Worm (Caenorhabditis elegans): Measurements from ENCODE around the gene mrpl-16.

Gene mrpl-16

DNA sequence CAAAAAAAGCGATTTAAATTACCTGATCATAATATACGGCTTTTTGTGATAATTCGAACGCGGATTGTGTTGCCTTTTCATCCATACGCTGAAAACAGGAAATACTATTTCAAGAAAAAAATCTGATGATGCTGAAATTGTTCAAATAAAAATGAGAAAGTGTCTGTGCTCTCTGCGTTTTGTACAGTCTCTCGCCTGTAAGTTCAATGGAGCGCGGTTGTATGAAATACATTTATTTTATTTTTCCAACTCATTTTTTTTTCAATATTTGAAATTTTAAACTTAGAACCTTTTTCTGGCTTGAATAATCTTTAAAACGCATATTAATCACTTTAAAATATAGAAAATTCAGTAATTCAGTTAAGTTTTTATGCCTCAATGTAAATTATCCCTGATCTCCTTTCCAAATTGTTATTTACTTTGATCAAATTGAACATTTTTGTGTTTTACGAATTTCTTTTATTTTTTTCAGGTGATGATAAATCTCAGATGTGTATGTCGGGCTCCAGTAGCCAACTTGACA lies at the start of gene mrpl-16, which contains the start of gene clp-2:
TSS of gene mrpl-16 (plus strand) at position 473 of the 523 bp plus-strand sequence.
TSS of gene clp-2 (minus strand) at position 94 of the 523 bp plus-strand sequence.
- TF ChIP-seq F33H1.4 (GFP tag; IDR thresholded peaks at IDR 0.05) = peak; percentile 14; the same call in 1 of the 2 replicates
- no peak for TF ChIP-seq sea-2 (GFP tag; IDR thresholded peaks at IDR 0.05)
- peak; percentile 96 for TF ChIP-seq hmg-1.2 (GFP tag; IDR thresholded peaks at IDR 0.05)
- no peak for TF ChIP-seq ekl-4 (GFP tag; IDR thresholded peaks at IDR 0.05)
- no peak for TF ChIP-seq F55B11.4 (tag; optimal IDR thresholded peaks at IDR 0.05; ENCODE audit: borderline replicate concordance, insufficient read depth)
- TF ChIP-seq D2030.7 (GFP tag; IDR thresholded peaks at IDR 0.05) = no peak
- peak; percentile 24 for TF ChIP-seq lsl-1 (GFP tag; optimal IDR thresholded peaks at IDR 0.05)
- peak; percentile 51; the same call in 1 of the 2 replicates for TF ChIP-seq mcd-1 (GFP tag; IDR thresholded peaks at IDR 0.05)

- no peak for TF ChIP-seq pha-4 (tag; optimal IDR thresholded peaks at IDR 0.05)
- no peak for TF ChIP-seq ztf-18 (tag; optimal IDR thresholded peaks at IDR 0.05)
- TF ChIP-seq nhr-80 (tag; optimal IDR thresholded peaks at IDR 0.05) = no peak
- TF ChIP-seq cebp-1 (GFP tag; IDR thresholded peaks at IDR 0.05) = no peak
- TF ChIP-seq cebp-1 (tag; optimal IDR thresholded peaks at IDR 0.05) = no peak
- no peak for TF ChIP-seq ceh-58 (GFP tag; IDR thresholded peaks at IDR 0.05)
- no peak for TF ChIP-seq unc-62 (GFP tag; optimal IDR thresholded peaks at IDR 0.05)
- no peak for TF ChIP-seq T07F8.4 (tag; optimal IDR thresholded peaks at IDR 0.05)
- no peak for TF ChIP-seq ZK185.1 (tag; optimal IDR thresholded peaks at IDR 0.05; ENCODE audit: poor library complexity, severe bottlenecking)
- no peak for TF ChIP-seq tbx-9 (tag; optimal IDR thresholded peaks at IDR 0.05; ENCODE audit: borderline replicate concordance)
- no peak for TF ChIP-seq lin-35 (GFP tag; optimal IDR thresholded peaks at IDR 0.05)
- TF ChIP-seq egl-44 (GFP tag; IDR thresholded peaks at IDR 0.05) = no peak
- no peak for TF ChIP-seq mxl-1 (tag; optimal IDR thresholded peaks at IDR 0.05)
- no peak for TF ChIP-seq somi-1 (GFP tag; optimal IDR thresholded peaks at IDR 0.05)
- TF ChIP-seq ztf-3 (GFP tag; optimal IDR thresholded peaks at IDR 0.05) = no peak
- no peak for TF ChIP-seq atf-7 (tag; optimal IDR thresholded peaks at IDR 0.05)
- TF ChIP-seq hlh-26 (GFP tag; conservative IDR thresholded peaks at IDR 0.05) = no peak
Observed at ce11 chrIII:4655402-4655801, 48.8 kb upstream of the mrpl-16 start, which contains the start of gene T23F11.2. T23F11.2 (minus strand) TSS chrIII:4655502.

ce11 chrIII:4656415-4656814 lies 47.8 kb upstream of the mrpl-16 start:
- TF ChIP-seq lin-35 (GFP tag; optimal IDR thresholded peaks at IDR 0.05) (peak in 1 of 3 experiments; percentile 51), cebp-1 (GFP tag; IDR thresholded peaks at IDR 0.05) (no peak), cebp-1 (tag; optimal IDR thresholded peaks at IDR 0.05) (peak; percentile 39), K12H6.12 (tag; optimal IDR thresholded peaks at IDR 0.05) (peak; percentile 57), ceh-100 (GFP tag; IDR thresholded peaks at IDR 0.05) (no peak), mcd-1 (GFP tag; IDR thresholded peaks at IDR 0.05) (peak; percentile 16; the same call in 1 of the 2 replicates), lin-40 (tag; optimal IDR thresholded peaks at IDR 0.05) (peak; percentile 13), ekl-4 (GFP tag; IDR thresholded peaks at IDR 0.05) (0 out of 2 replicates have a peak, but pooled peaks have one; percentile 25), ceh-27 (GFP tag; optimal IDR thresholded peaks at IDR 0.05) (peak; percentile 41), die-1 (tag; optimal IDR thresholded peaks at IDR 0.05) (no peak)

- TF ChIP-seq ztf-28 (GFP tag; IDR thresholded peaks at IDR 0.05) (no peak), lin-54 (GFP tag; optimal IDR thresholded peaks at IDR 0.05) (no peak), F49E8.2 (tag; optimal IDR thresholded peaks at IDR 0.05; ENCODE audit: insufficient read depth) (no peak), C06A6.2 (GFP tag; conservative IDR thresholded peaks at IDR 0.05) (no peak), D2030.7 (GFP tag; IDR thresholded peaks at IDR 0.05) (no peak), bed-1 (GFP tag; IDR thresholded peaks at IDR 0.05) (no peak), xnd-1 (tag; optimal IDR thresholded peaks at IDR 0.05) (no peak), ztf-18 (tag; optimal IDR thresholded peaks at IDR 0.05) (no peak), pha-4 (tag; optimal IDR thresholded peaks at IDR 0.05) (no peak), zfh-2 (GFP tag; conservative IDR thresholded peaks at IDR 0.05) (no peak), C17E4.6 (GFP tag; IDR thresholded peaks at IDR 0.05) (no peak), rcor-1 (GFP tag; IDR thresholded peaks at IDR 0.05) (no peak), hsf-1 (GFP tag; IDR thresholded peaks at IDR 0.05) (no peak)
Observed at ce11 chrIII:4657386-4657785, 46.8 kb upstream of the mrpl-16 start.

Data from whole organism, young adult.